Fruit fly (Drosophila melanogaster) whole organism, embryonic: ENCODE results near the gene Ugt35E2.
A peak's percentile ranks its signal among the peaks of the same experiment; 100 is the strongest.

Experiments used
- ATbp ChIP-seq: fragments of 200-800 bp; sonication (Bioruptor generic); optimal IDR thresholded peaks from 2 replicates; lab custom pipeline; 2017; ENCODE audit warnings: missing biosample characterization, mild to moderate bottlenecking, missing genetic modification characterization, missing genetic modification reagents
- BtbVII ChIP-seq: fragments of 200-800 bp; sonication (Bioruptor generic); optimal IDR thresholded peaks from 3 replicates; lab custom pipeline; 2017; ENCODE audit warnings: missing biosample characterization, mild to moderate bottlenecking, missing genetic modification characterization
- CG10274 ChIP-seq: fragments of 200-800 bp; sonication (Bioruptor generic); optimal IDR thresholded peaks from 3 replicates; lab custom pipeline; 2017; ENCODE audit warnings: missing biosample characterization, mild to moderate bottlenecking, missing genetic modification characterization
- CG11398 ChIP-seq: fragments of 200-800 bp; sonication (Bioruptor generic); optimal IDR thresholded peaks from 2 replicates; lab custom pipeline; 2016; ENCODE audit warnings: missing biosample characterization, missing genetic modification characterization
- CG11560 ChIP-seq: fragments of 200-800 bp; sonication (Bioruptor generic); IDR thresholded peaks from 3 replicates; pipeline ENCODE4 v1.3.6; 2022; ENCODE audit warnings: missing biosample characterization, missing genetic modification characterization
- CG13424 ChIP-seq: fragments of 200-800 bp; sonication (Bioruptor generic); optimal IDR thresholded peaks from 2 replicates; lab custom pipeline; 2019; ENCODE audit warnings: missing biosample characterization, mild to moderate bottlenecking, missing genetic modification characterization, moderate library complexity
- CG14050 ChIP-seq: fragments of 200-800 bp; sonication (Bioruptor generic); IDR thresholded peaks from 3 replicates; pipeline ENCODE4 v1.3.6; 2022; ENCODE audit warnings: missing biosample characterization, missing genetic modification characterization
- CG14441 ChIP-seq: fragments of 200-800 bp; sonication (Bioruptor generic); IDR thresholded peaks from 2 replicates; pipeline ENCODE4 v1.3.6; 2022; ENCODE audit warnings: missing biosample characterization, missing genetic modification characterization
- CG16779 ChIP-seq: fragments of 200-800 bp; sonication (Bioruptor generic); IDR thresholded peaks from 2 replicates; pipeline ENCODE4 v1.3.6; 2022; ENCODE audit warnings: missing biosample characterization, missing genetic modification characterization
- CG17385 ChIP-seq: fragments of 200-800 bp; sonication (Bioruptor generic); optimal IDR thresholded peaks from 3 replicates; lab custom pipeline; 2018; ENCODE audit warnings: missing biosample characterization, mild to moderate bottlenecking, missing genetic modification characterization
- CG2120 ChIP-seq: fragments of 200-800 bp; sonication (Bioruptor generic); optimal IDR thresholded peaks from 3 replicates; lab custom pipeline; 2016; ENCODE audit warnings: missing biosample characterization, missing genetic modification characterization
- CG30431 ChIP-seq: fragments of 200-800 bp; sonication (Bioruptor generic); optimal IDR thresholded peaks from 2 replicates; lab custom pipeline; 2017; ENCODE audit warnings: missing biosample characterization, missing genetic modification characterization
- CG3163 ChIP-seq: fragments of 200-800 bp; sonication (Bioruptor generic); optimal IDR thresholded peaks from 3 replicates; lab custom pipeline; 2016; ENCODE audit warnings: missing biosample characterization, missing genetic modification characterization
- CG3847 ChIP-seq: fragments of 200-800 bp; sonication (Bioruptor generic); IDR thresholded peaks from 2 replicates; pipeline ENCODE4 v1.3.6; 2022; ENCODE audit warnings: missing biosample characterization, missing genetic modification characterization
- CG4404 ChIP-seq: fragments of 200-800 bp; sonication (Bioruptor generic); IDR thresholded peaks from 2 replicates; pipeline ENCODE4 v1.3.6; 2022; ENCODE audit warnings: missing biosample characterization, missing genetic modification characterization
- CG4730 ChIP-seq: fragments of 200-800 bp; sonication (Bioruptor generic); IDR thresholded peaks from 2 replicates; pipeline ENCODE4 v1.3.6; 2022; ENCODE audit warnings: missing biosample characterization, missing genetic modification characterization
- CG4820 ChIP-seq: fragments of 200-800 bp; sonication (Bioruptor generic); optimal IDR thresholded peaks from 3 replicates; lab custom pipeline; 2016; ENCODE audit warnings: missing biosample characterization, missing genetic modification characterization
- CG5245 ChIP-seq: fragments of 200-800 bp; sonication (Bioruptor generic); optimal IDR thresholded peaks from 3 replicates; lab custom pipeline; 2016; ENCODE audit warnings: missing biosample characterization, missing genetic modification characterization
- CG6854 ChIP-seq: fragments of 200-800 bp; sonication (Bioruptor generic); optimal IDR thresholded peaks from 3 replicates; lab custom pipeline; 2017; ENCODE audit warnings: missing biosample characterization, mild to moderate bottlenecking, missing genetic modification characterization
- CG7786 ChIP-seq: fragments of 200-800 bp; sonication (Bioruptor generic); optimal IDR thresholded peaks from 2 replicates; lab custom pipeline; 2016; ENCODE audit warnings: missing biosample characterization, missing genetic modification characterization
- CG8359 ChIP-seq: fragments of 200-800 bp; sonication (Bioruptor generic); optimal IDR thresholded peaks from 2 replicates; lab custom pipeline; 2017; ENCODE audit warnings: missing biosample characterization, mild to moderate bottlenecking, missing genetic modification characterization, borderline replicate concordance
- CG9215 ChIP-seq: fragments of 200-800 bp; sonication (Bioruptor generic); IDR thresholded peaks from 2 replicates; pipeline ENCODE4 v1.3.6; 2022; ENCODE audit warnings: missing biosample characterization, missing genetic modification characterization
- CG9609 ChIP-seq: fragments of 200-800 bp; sonication (Bioruptor generic); optimal IDR thresholded peaks from 3 replicates; lab custom pipeline; 2016; ENCODE audit warnings: missing biosample characterization, missing genetic modification characterization
- CG9727 ChIP-seq: fragments of 200-800 bp; sonication (Bioruptor generic); optimal IDR thresholded peaks from 3 replicates; lab custom pipeline; 2017; ENCODE audit warnings: missing biosample characterization, mild to moderate bottlenecking, missing genetic modification characterization
- CoRest ChIP-seq: fragments of 200-800 bp; sonication (Bioruptor generic); optimal IDR thresholded peaks from 3 replicates; lab custom pipeline; 2018; ENCODE audit warnings: missing biosample characterization, mild to moderate bottlenecking, missing genetic modification characterization, moderate library complexity
- D ChIP-seq, 2 experiments: fragments of 200-800 bp in 1 of 2; fragments of >200 bp in 1 of 2; sonication (Bioruptor generic) in 1 of 2; optimal IDR thresholded peaks; 2 replicates in 1 of 2; 3 replicates in 1 of 2; lab custom pipeline; 2017; ENCODE audit warnings: mild to moderate bottlenecking in 1 of 2, missing biosample characterization in 1 of 2, missing genetic modification characterization in 1 of 2, missing genetic modification reagents in 1 of 2
- Dad ChIP-seq: fragments of 200-800 bp; sonication (Bioruptor generic); optimal IDR thresholded peaks from 3 replicates; lab custom pipeline; 2016; ENCODE audit warnings: missing biosample characterization, missing genetic modification characterization
- Eip74EF ChIP-seq, 2 experiments: fragments of 200-800 bp in 1 of 2; fragments of >200 bp in 1 of 2; sonication (Bioruptor generic) in 1 of 2; optimal IDR thresholded peaks; 2 replicates each; lab custom pipeline; 2017 to 2019; ENCODE audit warnings: missing biosample characterization in 2 of 2, missing genetic modification characterization in 2 of 2, mild to moderate bottlenecking in 1 of 2, moderate library complexity in 1 of 2
- Gsc ChIP-seq: fragments of 200-800 bp; sonication (Bioruptor generic); IDR thresholded peaks from 2 replicates; pipeline ENCODE4 v1.3.6; 2022; ENCODE audit warnings: missing biosample characterization, missing genetic modification characterization
- HLH54F ChIP-seq: fragments of 200-800 bp; sonication (Bioruptor generic); optimal IDR thresholded peaks from 3 replicates; lab custom pipeline; 2016; ENCODE audit warnings: missing biosample characterization, missing genetic modification characterization
- HLHmδ ChIP-seq: fragments of 200-800 bp; sonication (Bioruptor generic); optimal IDR thresholded peaks from 2 replicates; lab custom pipeline; 2018; ENCODE audit warnings: missing biosample characterization, mild to moderate bottlenecking, missing genetic modification characterization, moderate library complexity
- Meics ChIP-seq: fragments of 200-800 bp; sonication (Bioruptor generic); optimal IDR thresholded peaks from 2 replicates; lab custom pipeline; 2017; ENCODE audit warnings: missing biosample characterization, mild to moderate bottlenecking, missing genetic modification characterization
- NC2β ChIP-seq: fragments of 200-800 bp; sonication (Bioruptor generic); optimal IDR thresholded peaks from 2 replicates; lab custom pipeline; 2016; ENCODE audit warnings: missing biosample characterization, missing genetic modification characterization
- PHDP ChIP-seq: fragments of 200-800 bp; sonication (Bioruptor generic); optimal IDR thresholded peaks from 3 replicates; lab custom pipeline; 2018; ENCODE audit warnings: missing biosample characterization, mild to moderate bottlenecking, missing genetic modification characterization, moderate library complexity
- Six4 ChIP-seq: fragments of 200-800 bp; sonication (Bioruptor generic); optimal IDR thresholded peaks from 2 replicates; lab custom pipeline; 2016; ENCODE audit warnings: missing biosample characterization, missing genetic modification characterization
- caup ChIP-seq: fragments of 200-800 bp; sonication (Bioruptor generic); optimal IDR thresholded peaks from 3 replicates; lab custom pipeline; 2017; ENCODE audit warnings: missing biosample characterization, mild to moderate bottlenecking, missing genetic modification characterization, moderate library complexity; ENCODE audit not compliant: severe bottlenecking
- ci ChIP-seq: fragments of 200-800 bp; sonication (Bioruptor generic); IDR thresholded peaks from 3 replicates; pipeline ENCODE4 v1.3.6; 2022; ENCODE audit warnings: missing biosample characterization, missing genetic modification characterization
- da ChIP-seq: fragments of 200-800 bp; sonication (Bioruptor generic); optimal IDR thresholded peaks from 2 replicates; lab custom pipeline; 2016; ENCODE audit warnings: missing biosample characterization, missing genetic modification characterization
- dmrt99B ChIP-seq: fragments of 200-800 bp; sonication (Bioruptor generic); optimal IDR thresholded peaks from 2 replicates; lab custom pipeline; 2018; ENCODE audit warnings: missing biosample characterization, mild to moderate bottlenecking, missing genetic modification characterization, moderate library complexity
- fd3F ChIP-seq: fragments of 200-800 bp; sonication (Bioruptor generic); optimal IDR thresholded peaks from 2 replicates; lab custom pipeline; 2018; ENCODE audit warnings: missing biosample characterization, mild to moderate bottlenecking, missing genetic modification characterization, moderate library complexity
- fru ChIP-seq: fragments of >200 bp; optimal IDR thresholded peaks from 2 replicates; lab custom pipeline; 2017
- ham ChIP-seq: fragments of 200-800 bp; sonication (Bioruptor generic); IDR thresholded peaks from 2 replicates; pipeline ENCODE4 v1.3.6; 2022; ENCODE audit warnings: missing biosample characterization, missing genetic modification characterization
- hb ChIP-seq: fragments of 200-800 bp; sonication (Bioruptor generic); IDR thresholded peaks from 3 replicates; pipeline ENCODE4 v1.3.6; 2022; ENCODE audit warnings: missing biosample characterization, missing genetic modification characterization; ENCODE audit not compliant: partially characterized antibody
- lilli ChIP-seq: fragments of 200-800 bp; sonication (Bioruptor generic); optimal IDR thresholded peaks from 3 replicates; lab custom pipeline; 2016; ENCODE audit warnings: missing biosample characterization, missing genetic modification characterization
- otp ChIP-seq: fragments of 200-800 bp; sonication (Bioruptor generic); IDR thresholded peaks from 3 replicates; pipeline ENCODE4, ENCODE4 v1.3.6; 2022; ENCODE audit warnings: missing biosample characterization, missing genetic modification characterization
- pan ChIP-seq, 4 experiments: fragments of >200 bp in 3 of 4; fragments of 200-800 bp in 1 of 4; sonication (Bioruptor generic) in 1 of 4; optimal IDR thresholded peaks in 3 of 4; IDR thresholded peaks in 1 of 4; 2 replicates each; pipeline versions ENCODE4 v1.3.6 to Lab custom; 2017 to 2022; ENCODE audit warnings: missing biosample characterization in 2 of 4, missing genetic modification characterization in 2 of 4, mixed read lengths in 1 of 4
- pzg ChIP-seq: fragments of 200-800 bp; sonication (Bioruptor generic); optimal IDR thresholded peaks from 3 replicates; lab custom pipeline; 2018; ENCODE audit warnings: missing biosample characterization, mild to moderate bottlenecking, missing genetic modification characterization, moderate library complexity
- sisA ChIP-seq: fragments of 200-800 bp; sonication (Bioruptor generic); IDR thresholded peaks from 2 replicates; pipeline ENCODE4 v1.3.6; 2022; ENCODE audit warnings: missing biosample characterization, missing genetic modification characterization
- sqz ChIP-seq: fragments of 200-800 bp; sonication (Bioruptor generic); optimal IDR thresholded peaks from 3 replicates; lab custom pipeline; 2018; ENCODE audit warnings: missing biosample characterization, mild to moderate bottlenecking, missing genetic modification characterization
- usp ChIP-seq: fragments of >200 bp; optimal IDR thresholded peaks from 2 replicates; lab custom pipeline; 2017; ENCODE audit warnings: missing biosample characterization, missing genetic modification characterization
- vfl ChIP-seq: fragments of 200-800 bp; sonication (Bioruptor generic); optimal IDR thresholded peaks from 2 replicates; lab custom pipeline; 2016; ENCODE audit warnings: missing biosample characterization, missing genetic modification characterization

The Ugt35E2 gene

DNA sequence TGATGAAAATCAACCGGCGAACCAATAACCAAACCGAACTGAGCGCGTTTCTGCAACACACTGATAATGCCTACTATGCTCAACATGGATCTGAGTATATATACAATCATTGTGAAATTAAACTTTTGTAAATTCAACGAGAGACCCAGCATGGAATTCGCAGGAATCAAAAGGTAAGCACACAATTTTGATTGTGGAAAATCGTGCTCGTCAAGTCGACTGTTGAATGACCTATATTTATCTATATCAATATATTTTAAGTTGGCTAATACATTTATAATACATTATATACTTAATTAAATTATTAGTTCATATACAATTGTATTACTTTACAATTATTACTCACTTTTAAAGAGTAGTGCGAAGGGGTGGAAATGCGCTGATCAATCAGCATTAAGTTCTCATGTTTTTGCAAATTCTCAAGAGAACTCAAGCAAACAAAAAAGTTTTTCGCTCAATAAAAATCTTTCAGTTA is 13.9 kb downstream of the Ugt35E2 start, which contains the start of gene Ugt302K1 (continued):
- TF ChIP-seq Eip74EF (GFP tag; optimal IDR thresholded peaks at IDR 0.05; lab: Kevin White, UChicago) = no peak
- no peak for TF ChIP-seq NC2β
- peak; percentile 40 for TF ChIP-seq Meics (GFP tag; lab: Kevin White, UChicago)
- no peak for TF ChIP-seq D (optimal IDR thresholded peaks at IDR 0.05; lab: Kevin White, UChicago)
- no peak for TF ChIP-seq D (GFP tag; optimal IDR thresholded peaks at IDR 0.05; lab: Kevin White, UChicago)
- TF ChIP-seq caup (GFP tag; lab: Kevin White, UChicago) = peak; percentile 1
- TF ChIP-seq CG5245 (GFP tag; lab: Kevin White, UChicago) = no peak
- no peak for TF ChIP-seq CG7786
- 0 out of 2 replicates have a peak, but pooled peaks have one; percentile 15 for TF ChIP-seq CG9215 (GFP tag; lab: Robert Waterston, UW)
- no peak for TF ChIP-seq CG3163
- TF ChIP-seq sisA (GFP tag; lab: Robert Waterston, UW) = no peak
- TF ChIP-seq CG11398 = no peak
- TF ChIP-seq CG16779 (GFP tag; lab: Robert Waterston, UW) = no peak
- no peak for TF ChIP-seq ci (GFP tag; lab: Robert Waterston, UW)
- no peak for TF ChIP-seq CG11560 (tag; lab: Robert Waterston, UW)
- no peak for TF ChIP-seq da
- peak; percentile 16 for TF ChIP-seq CG9727 (GFP tag; lab: Kevin White, UChicago)
- TF ChIP-seq CG14050 (GFP tag; lab: Robert Waterston, UW) = no peak
- no peak for TF ChIP-seq vfl (GFP tag; lab: Kevin White, UChicago)
- TF ChIP-seq pan (optimal IDR thresholded peaks at IDR 0.05; lab: Kevin White, UChicago) = no peak
- no peak for TF ChIP-seq pan (GFP tag; optimal IDR thresholded peaks at IDR 0.05 in 1 of 2, IDR thresholded peaks at IDR 0.05 in 1 of 2)
- TF ChIP-seq fd3F = no peak
- TF ChIP-seq dmrt99B (tag; lab: Kevin White, UChicago) = no peak
- no peak for TF ChIP-seq pzg (GFP tag; lab: Kevin White, UChicago)
- no peak for TF ChIP-seq ATbp
- no peak for TF ChIP-seq usp (GFP tag; lab: Kevin White, UChicago)
- TF ChIP-seq hb (GFP tag; lab: Robert Waterston, UW) = no peak
- no peak for TF ChIP-seq HLHmδ (GFP tag; lab: Kevin White, UChicago)
- no peak for TF ChIP-seq ham (GFP tag; lab: Robert Waterston, UW)
- no peak for TF ChIP-seq CG6854
- no peak for TF ChIP-seq CG17385 (GFP tag; lab: Kevin White, UChicago)
- no peak for TF ChIP-seq CG9609
- no peak for TF ChIP-seq Six4 (GFP tag; lab: Kevin White, UChicago)
- peak; percentile 2 for TF ChIP-seq CoRest (tag; lab: Kevin White, UChicago)
- no peak for TF ChIP-seq CG4820
- no peak for TF ChIP-seq HLH54F (GFP tag; lab: Kevin White, UChicago)
- TF ChIP-seq sqz (GFP tag; lab: Kevin White, UChicago) = no peak
- TF ChIP-seq CG14441 (GFP tag; lab: Robert Waterston, UW) = no peak
- TF ChIP-seq fru (lab: Kevin White, UChicago) = no peak
- peak; percentile 15 for TF ChIP-seq CG10274 (GFP tag; lab: Kevin White, UChicago)
- no peak for TF ChIP-seq lilli (GFP tag; lab: Kevin White, UChicago)
- TF ChIP-seq PHDP (tag; lab: Kevin White, UChicago) = no peak
- TF ChIP-seq CG13424 (tag; lab: Kevin White, UChicago) = no peak
- no peak for TF ChIP-seq BtbVII (GFP tag; lab: Kevin White, UChicago)
- TF ChIP-seq CG4730 (GFP tag; lab: Robert Waterston, UW) = no peak
- TF ChIP-seq CG30431 = no peak
- 0 out of 2 replicates have a peak, but pooled peaks have one; percentile 28 for TF ChIP-seq CG3847
- no peak for TF ChIP-seq Dad
- no peak for TF ChIP-seq Gsc (GFP tag; lab: Robert Waterston, UW)
- TF ChIP-seq CG2120 = peak; percentile 13
- no peak for TF ChIP-seq otp
- no peak for TF ChIP-seq CG4404 (GFP tag; lab: Robert Waterston, UW)
- no peak for TF ChIP-seq CG8359 (GFP tag; lab: Kevin White, UChicago)
